Worm (Caenorhabditis elegans): ENCODE data around the gene mrps-31.

DNA sequence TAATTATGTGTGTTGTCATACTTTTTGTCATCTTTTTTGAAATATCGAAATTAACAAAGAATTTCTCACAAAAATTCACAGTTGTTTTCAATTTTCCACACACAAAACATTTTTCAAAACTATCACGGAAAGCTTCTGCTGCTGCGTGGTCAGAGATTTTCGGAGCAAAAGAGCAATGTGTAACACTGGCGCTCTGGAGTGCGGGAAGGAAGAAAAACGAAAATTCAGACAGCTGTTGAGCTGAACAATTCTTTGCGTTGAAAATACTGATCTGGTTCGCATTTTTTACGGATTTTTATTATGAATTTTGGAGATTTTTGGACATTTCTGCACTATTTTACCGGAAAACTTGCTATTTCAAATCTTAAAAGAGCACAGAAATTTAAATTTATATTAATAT, 13.4 kb upstream of the mrps-31 start:
- TF ChIP-seq sox-2 (GFP tag; IDR thresholded peaks at IDR 0.05) (no peak), nhr-11 (tag; optimal IDR thresholded peaks at IDR 0.05) (no peak), mec-3 (tag; optimal IDR thresholded peaks at IDR 0.05; ENCODE audit: borderline replicate concordance) (no peak), sox-4 (tag; optimal IDR thresholded peaks at IDR 0.05) (no peak), K02D7.2 (tag; optimal IDR thresholded peaks at IDR 0.05) (no peak), ceh-30 (tag; optimal IDR thresholded peaks at IDR 0.05) (no peak), dmd-4 (tag; optimal IDR thresholded peaks at IDR 0.05; ENCODE audit: borderline replicate concordance) (no peak), zip-5 (tag; optimal IDR thresholded peaks at IDR 0.05) (no peak), gmeb-2 (tag; optimal IDR thresholded peaks at IDR 0.05) (no peak)

All from whole organism, late embryonic.